Fruit fly (Drosophila melanogaster): ENCODE measurements around the gene Rdl.

- TF ChIP-seq CG9948 (tag; optimal IDR thresholded peaks at IDR 0.05) (no peak), Pif1A (GFP tag; optimal IDR thresholded peaks at IDR 0.05) (no peak), gl (tag; optimal IDR thresholded peaks at IDR 0.05) (no peak), CG8159 (tag; optimal IDR thresholded peaks at IDR 0.05) (no peak), CG12605 (GFP tag; IDR thresholded peaks at IDR 0.05) (no peak; the same call in 1 of the 2 replicates), rn (GFP tag; IDR thresholded peaks at IDR 0.05) (no peak), CG10348 (GFP tag; IDR thresholded peaks at IDR 0.05) (no peak), CG17806 (tag; optimal IDR thresholded peaks at IDR 0.05) (no peak), Ets98B (GFP tag; IDR thresholded peaks at IDR 0.05) (peak; percentile 25; the same call in 1 of the 2 replicates), Pif1B (GFP tag; optimal IDR thresholded peaks at IDR 0.05) (no peak), CG32121 (GFP tag; IDR thresholded peaks at IDR 0.05) (no peak; the same call in 1 of the 2 replicates), CG4496 (GFP tag; IDR thresholded peaks at IDR 0.05) (no peak), Snoo (tag; optimal IDR thresholded peaks at IDR 0.05) (no peak)
Observed at dm6 chr3L:9124923-9125260, 57.1 kb downstream of the Rdl start.

Measured in whole organism, pupa.